Worm (Caenorhabditis elegans) whole organism, young adult: ENCODE data around the gene H14A12.3.

Experiments
- C17E4.6 ChIP-seq: fragments of 200-800 bp; sonication (Bioruptor generic); IDR thresholded peaks from 2 replicates; pipeline ENCODE4 v1.3.6; 2022; ENCODE audit warnings: missing genetic modification reagents, missing genetic modification characterization, missing compliant biosample characterization
- Y67H2A.10 ChIP-seq: fragments of 200-800 bp; sonication (Bioruptor generic); conservative IDR thresholded peaks from 2 replicates; pipeline ENCODE4 v1.3.6; 2022; ENCODE audit warnings: missing genetic modification reagents, missing genetic modification characterization, missing compliant biosample characterization
- ZK185.1 ChIP-seq: sonication (generic microtip); optimal IDR thresholded peaks from 2 replicates; lab custom pipeline; 2016; ENCODE audit warnings: mild to moderate bottlenecking, missing genetic modification characterization, missing compliant biosample characterization; ENCODE audit not compliant: poor library complexity, severe bottlenecking
- dpl-1 ChIP-seq: fragments of 150-350 bp; optimal IDR thresholded peaks from 2 replicates; lab custom pipeline; 2014; ENCODE audit warnings: missing biosample characterization, missing genetic modification reagents, missing genetic modification characterization
- ekl-4 ChIP-seq: fragments of 200-800 bp; sonication (Bioruptor generic); IDR thresholded peaks from 2 replicates; pipeline ENCODE4 v1.3.6; 2022; ENCODE audit warnings: missing genetic modification reagents, missing genetic modification characterization, missing compliant biosample characterization
- lin-26 ChIP-seq: fragments of 200-800 bp; sonication (Bioruptor generic); IDR thresholded peaks from 2 replicates; pipeline ENCODE4 v1.3.6; 2022; ENCODE audit warnings: missing genetic modification reagents, missing genetic modification characterization, missing compliant biosample characterization
- lin-54 ChIP-seq: fragments of 200-800 bp; sonication (Bioruptor generic); optimal IDR thresholded peaks from 2 replicates; lab custom pipeline; 2018; ENCODE audit warnings: mild to moderate bottlenecking, missing genetic modification characterization, missing compliant biosample characterization
- mel-28 ChIP-seq: sonication (generic microtip); optimal IDR thresholded peaks from 2 replicates; lab custom pipeline; 2016; ENCODE audit warnings: borderline replicate concordance, mild to moderate bottlenecking, missing genetic modification characterization, missing compliant biosample characterization
- nfya-1 ChIP-seq: sonication (generic microtip); optimal IDR thresholded peaks from 2 replicates; lab custom pipeline; 2017; ENCODE audit warnings: antibody characterized with exemption, missing compliant biosample characterization, missing genetic modification characterization, borderline replicate concordance; ENCODE audit not compliant: insufficient read depth
- pha-4 ChIP-seq: fragments of 150-350 bp; sonication (generic microtip); optimal IDR thresholded peaks from 2 replicates; lab custom pipeline; 2014; ENCODE audit warnings: missing biosample characterization, missing genetic modification reagents, missing genetic modification characterization
- sea-2 ChIP-seq: fragments of 200-800 bp; sonication (Bioruptor generic); IDR thresholded peaks from 2 replicates; pipeline ENCODE4 v1.3.6; 2022; ENCODE audit warnings: missing genetic modification characterization, missing compliant biosample characterization
- unc-62 ChIP-seq: fragments of 150-350 bp; optimal IDR thresholded peaks from 2 replicates; lab custom pipeline; 2014; ENCODE audit warnings: missing biosample characterization, missing genetic modification reagents, missing genetic modification characterization
- ztf-18 ChIP-seq: sonication (generic microtip); optimal IDR thresholded peaks from 2 replicates; lab custom pipeline; 2016; ENCODE audit warnings: missing genotype, mild to moderate bottlenecking, missing genetic modification characterization, missing compliant biosample characterization

DNA sequence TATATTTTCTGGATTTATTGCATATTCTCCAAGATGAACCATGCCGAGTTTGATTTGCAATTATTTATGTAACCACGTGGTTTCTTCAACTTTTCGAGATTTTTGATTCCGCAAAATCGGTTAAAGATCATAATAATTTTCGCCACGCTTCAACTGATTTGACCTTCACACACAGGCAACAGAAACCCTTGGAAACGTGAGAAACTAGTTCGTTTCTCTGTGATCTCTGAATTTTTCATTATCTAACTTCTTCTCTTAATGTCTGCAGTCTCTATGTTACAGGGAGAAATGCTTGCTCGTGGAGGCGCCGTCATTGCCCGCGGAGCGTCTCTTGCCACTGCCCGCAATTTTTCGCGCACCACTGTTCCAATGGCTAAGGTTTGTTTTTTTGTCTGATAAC lies 1.8 kb downstream of the H14A12.3 start, which contains the start of gene fum-1:
- TF ChIP-seq lin-26 = no peak
- TF ChIP-seq nfya-1 (tag; lab: Kevin White, UChicago) = no peak
- TF ChIP-seq ZK185.1 (tag; lab: Kevin White, UChicago) = no peak
- TF ChIP-seq mel-28 (tag; lab: Kevin White, UChicago) = no peak
- TF ChIP-seq dpl-1 = no peak
- peak; percentile 10 for TF ChIP-seq lin-54 (GFP tag; lab: Kevin White, UChicago)
- TF ChIP-seq sea-2 (GFP tag; lab: Robert Waterston, UW) = no peak
- no peak for TF ChIP-seq pha-4 (tag; lab: Kevin White, UChicago)
- no peak for TF ChIP-seq Y67H2A.10 (GFP tag; lab: Robert Waterston, UW)
- peak; percentile 27 for TF ChIP-seq ztf-18 (tag; lab: Kevin White, UChicago)
- 0 out of 2 replicates have a peak, but pooled peaks have one; percentile 29 for TF ChIP-seq ekl-4 (GFP tag; lab: Robert Waterston, UW)
- no peak for TF ChIP-seq unc-62
- no peak for TF ChIP-seq C17E4.6
